Worm (Caenorhabditis elegans) whole organism, late embryonic: Measurements from ENCODE around the gene sdc-3.
A peak's percentile ranks its signal among the peaks of the same experiment; 100 is the strongest.

Source experiments
- C08G9.2 ChIP-seq: sonication (generic microtip); optimal IDR thresholded peaks from 2 replicates; lab custom pipeline; 2016; ENCODE audit warnings: mild to moderate bottlenecking, missing genetic modification characterization, moderate library complexity, missing compliant biosample characterization
- C38D4.7 ChIP-seq: fragments of 200-800 bp; sonication (Bioruptor generic); optimal IDR thresholded peaks from 2 replicates; lab custom pipeline; 2018; ENCODE audit warnings: mild to moderate bottlenecking, missing genetic modification characterization, moderate library complexity, missing compliant biosample characterization
- T23F11.4 ChIP-seq: fragments of 200-800 bp; sonication (Bioruptor generic); optimal IDR thresholded peaks from 2 replicates; lab custom pipeline; 2018; ENCODE audit warnings: mild to moderate bottlenecking, missing genetic modification characterization, missing compliant biosample characterization
- Y22D7AL.16 ChIP-seq: sonication (generic microtip); optimal IDR thresholded peaks from 2 replicates; lab custom pipeline; 2016; ENCODE audit warnings: missing genetic modification characterization, missing compliant biosample characterization
- ceh-18 ChIP-seq: sonication (generic microtip); optimal IDR thresholded peaks from 2 replicates; lab custom pipeline; 2016; ENCODE audit warnings: missing genetic modification characterization, missing compliant biosample characterization
- ceh-2 ChIP-seq: sonication (generic microtip); optimal IDR thresholded peaks from 2 replicates; lab custom pipeline; 2016; ENCODE audit warnings: missing genotype, missing genetic modification characterization, missing compliant biosample characterization
- ceh-30 ChIP-seq: fragments of 150-350 bp; optimal IDR thresholded peaks from 2 replicates; lab custom pipeline; 2014; ENCODE audit warnings: missing biosample characterization, missing genetic modification characterization
- ceh-31 ChIP-seq: sonication (generic microtip); optimal IDR thresholded peaks from 2 replicates; lab custom pipeline; 2016; ENCODE audit warnings: missing genetic modification characterization, missing compliant biosample characterization
- ceh-34 ChIP-seq: sonication (generic microtip); optimal IDR thresholded peaks from 2 replicates; lab custom pipeline; 2016; ENCODE audit warnings: mild to moderate bottlenecking, missing genetic modification characterization, missing compliant biosample characterization
- ceh-45 ChIP-seq: fragments of 200-800 bp; sonication (Bioruptor generic); IDR thresholded peaks from 2 replicates; pipeline ENCODE4 v1.3.6; 2022; ENCODE audit warnings: missing genetic modification reagents, missing genetic modification characterization, missing compliant biosample characterization
- dmd-4 ChIP-seq: sonication (generic microtip); optimal IDR thresholded peaks from 2 replicates; lab custom pipeline; 2016; ENCODE audit warnings: borderline replicate concordance, missing genetic modification characterization, missing compliant biosample characterization
- dve-1 ChIP-seq: sonication (generic microtip); optimal IDR thresholded peaks from 2 replicates; lab custom pipeline; 2017; ENCODE audit warnings: antibody characterized with exemption, mild to moderate bottlenecking, missing genetic modification characterization, missing compliant biosample characterization
- elt-2 ChIP-seq: sonication (generic microtip); optimal IDR thresholded peaks from 2 replicates; lab custom pipeline; 2016; ENCODE audit warnings: missing genetic modification reagents, missing genetic modification characterization, missing compliant biosample characterization
- ets-4 ChIP-seq: sonication (generic microtip); optimal IDR thresholded peaks from 2 replicates; lab custom pipeline; 2016; ENCODE audit warnings: missing genetic modification characterization, missing compliant biosample characterization
- hlh-15 ChIP-seq: sonication (generic microtip); optimal IDR thresholded peaks from 2 replicates; lab custom pipeline; 2016; ENCODE audit warnings: missing genetic modification characterization, missing compliant biosample characterization
- hlh-8 ChIP-seq: sonication (generic microtip); optimal IDR thresholded peaks from 2 replicates; lab custom pipeline; 2016; ENCODE audit warnings: missing genotype, missing genetic modification characterization, missing compliant biosample characterization
- lim-6 ChIP-seq: sonication (generic microtip); optimal IDR thresholded peaks from 2 replicates; lab custom pipeline; 2016; ENCODE audit warnings: missing genetic modification characterization, missing compliant biosample characterization
- lin-11 ChIP-seq: fragments of 200-800 bp; sonication (Bioruptor generic); optimal IDR thresholded peaks from 2 replicates; lab custom pipeline; 2018; ENCODE audit warnings: mild to moderate bottlenecking, missing genetic modification characterization, missing compliant biosample characterization
- mec-3 ChIP-seq: sonication (generic microtip); optimal IDR thresholded peaks from 2 replicates; lab custom pipeline; 2016; ENCODE audit warnings: borderline replicate concordance, missing genetic modification characterization, missing compliant biosample characterization
- nfya-1 ChIP-seq: sonication (generic microtip); optimal IDR thresholded peaks from 2 replicates; lab custom pipeline; 2017; ENCODE audit warnings: missing genetic modification characterization, mild to moderate bottlenecking, missing compliant biosample characterization, antibody characterized with exemption, moderate library complexity
- nhr-11 ChIP-seq: fragments of 150-350 bp; optimal IDR thresholded peaks from 2 replicates; lab custom pipeline; 2014; ENCODE audit warnings: missing biosample characterization, missing genetic modification characterization
- npax-4 ChIP-seq: sonication (generic microtip); optimal IDR thresholded peaks from 2 replicates; lab custom pipeline; 2016; ENCODE audit warnings: missing genetic modification characterization, missing compliant biosample characterization
- odd-2 ChIP-seq: sonication (generic microtip); optimal IDR thresholded peaks from 2 replicates; lab custom pipeline; 2017; ENCODE audit warnings: antibody characterized with exemption, mild to moderate bottlenecking, missing genetic modification characterization, missing compliant biosample characterization
- pax-1 ChIP-seq: fragments of 150-350 bp; optimal IDR thresholded peaks from 2 replicates; lab custom pipeline; 2014; ENCODE audit warnings: missing biosample characterization, missing genetic modification characterization
- pha-4 ChIP-seq: fragments of 150-350 bp; optimal IDR thresholded peaks from 2 replicates; lab custom pipeline; 2018; ENCODE audit warnings: missing biosample characterization, missing genetic modification reagents, missing genetic modification characterization
- pqm-1 ChIP-seq: sonication (generic microtip); optimal IDR thresholded peaks from 2 replicates; lab custom pipeline; 2016; ENCODE audit warnings: missing genetic modification characterization, missing compliant biosample characterization
- pros-1 ChIP-seq: fragments of 150-350 bp; optimal IDR thresholded peaks from 2 replicates; lab custom pipeline; 2014; ENCODE audit warnings: missing biosample characterization, missing genetic modification reagents, missing genetic modification characterization
- rnt-1 ChIP-seq: sonication (generic microtip); optimal IDR thresholded peaks from 2 replicates; lab custom pipeline; 2016; ENCODE audit warnings: missing genetic modification characterization, missing compliant biosample characterization
- sdc-2 ChIP-seq: sonication (generic microtip); optimal IDR thresholded peaks from 2 replicates; lab custom pipeline; 2016; ENCODE audit warnings: missing genotype, missing genetic modification characterization, missing compliant biosample characterization
- sox-2 ChIP-seq: fragments of 200-800 bp; sonication (Bioruptor generic); IDR thresholded peaks from 2 replicates; pipeline ENCODE4 v1.3.6; 2022; ENCODE audit warnings: missing genetic modification reagents, missing genetic modification characterization, missing compliant biosample characterization
- sox-4 ChIP-seq: sonication (generic microtip); optimal IDR thresholded peaks from 2 replicates; lab custom pipeline; 2017; ENCODE audit warnings: mild to moderate bottlenecking, missing genetic modification characterization, inconsistent platforms, missing compliant biosample characterization
- syd-9 ChIP-seq: sonication (generic microtip); optimal IDR thresholded peaks from 2 replicates; lab custom pipeline; 2016; ENCODE audit warnings: mild to moderate bottlenecking, missing genetic modification characterization, moderate library complexity, missing compliant biosample characterization
- tbx-2 ChIP-seq: sonication (generic microtip); optimal IDR thresholded peaks from 2 replicates; lab custom pipeline; 2016; ENCODE audit warnings: missing genetic modification characterization, missing compliant biosample characterization
- ttx-3 ChIP-seq: sonication (generic microtip); optimal IDR thresholded peaks from 2 replicates; lab custom pipeline; 2016; ENCODE audit warnings: missing genetic modification reagents, missing genetic modification characterization, missing compliant biosample characterization
- unc-42 ChIP-seq: sonication (generic microtip); optimal IDR thresholded peaks from 2 replicates; lab custom pipeline; 2016; ENCODE audit warnings: missing genotype, missing genetic modification characterization, missing compliant biosample characterization
- unc-86 ChIP-seq: sonication (generic microtip); optimal IDR thresholded peaks from 2 replicates; lab custom pipeline; 2016; ENCODE audit warnings: missing genetic modification characterization, missing compliant biosample characterization
- ztf-16 ChIP-seq: sonication (generic microtip); optimal IDR thresholded peaks from 2 replicates; lab custom pipeline; 2017; ENCODE audit warnings: missing genetic modification characterization, missing compliant biosample characterization

sdc-3 gene

ce11 chrV:15020732-15021131 is 27.3 kb downstream of the sdc-3 start, which contains the start of gene F14H8.5:
Gene F14H8.5, plus strand, starts transcription at chrV:15021032.
- TF ChIP-seq pax-1 (tag; lab: Kevin White, UChicago) (no peak), unc-86 (no peak), nfya-1 (tag; lab: Kevin White, UChicago) (no peak), ceh-45 (GFP tag; lab: Robert Waterston, UW) (no peak), nhr-11 (no peak), ets-4 (no peak), ceh-18 (no peak), ceh-2 (no peak), ceh-31 (tag; lab: Kevin White, UChicago) (no peak), lin-11 (no peak), mec-3 (tag; lab: Kevin White, UChicago) (no peak), pha-4 (no peak), Y22D7AL.16 (tag; lab: Kevin White, UChicago) (no peak), C08G9.2 (tag; lab: Kevin White, UChicago) (no peak), rnt-1 (no peak), lim-6 (no peak), T23F11.4 (GFP tag; lab: Kevin White, UChicago) (no peak)

ce11 chrV:15020229-15020628 is 27.8 kb downstream of the sdc-3 start, which contains the start of gene F14H8.2:
Gene F14H8.2, minus strand, starts transcription at chrV:15020329.
- TF ChIP-seq pros-1 (tag; lab: Kevin White, UChicago) (no peak), C38D4.7 (no peak), ttx-3 (tag; lab: Kevin White, UChicago) (no peak), nfya-1 (tag; lab: Kevin White, UChicago) (no peak), ets-4 (no peak), npax-4 (tag; lab: Kevin White, UChicago) (no peak), ceh-45 (GFP tag; lab: Robert Waterston, UW) (no peak), odd-2 (tag; lab: Kevin White, UChicago) (no peak), ceh-30 (tag; lab: Kevin White, UChicago) (no peak), nhr-11 (no peak), elt-2 (tag; lab: Kevin White, UChicago) (no peak), sox-4 (tag; lab: Kevin White, UChicago) (no peak)
- TF ChIP-seq, all 69 proteins: peak for 0

- TF ChIP-seq unc-86 (no peak), syd-9 (no peak), odd-2 (tag; lab: Kevin White, UChicago) (no peak), sox-2 (GFP tag; lab: Robert Waterston, UW) (no peak), hlh-8 (tag; lab: Kevin White, UChicago) (no peak), dve-1 (tag; lab: Kevin White, UChicago) (no peak), tbx-2 (tag; lab: Kevin White, UChicago) (no peak), unc-42 (tag; lab: Kevin White, UChicago) (no peak), ztf-16 (tag; lab: Kevin White, UChicago) (no peak), dmd-4 (tag; lab: Kevin White, UChicago) (no peak), pqm-1 (tag; lab: Kevin White, UChicago) (no peak), ttx-3 (tag; lab: Kevin White, UChicago) (no peak)
Observed at ce11 chrV:15016795-15017429, 31.1 kb downstream of the sdc-3 start.

ce11 chrV:15015799-15016198 is 32.2 kb downstream of the sdc-3 start:
- peak; percentile 13 for TF ChIP-seq nfya-1 (tag; lab: Kevin White, UChicago)
- no peak for TF ChIP-seq ttx-3 (tag; lab: Kevin White, UChicago)
- TF ChIP-seq, all 69 proteins: peak for 1

ce11 chrV:15014164-15014563 is 33.8 kb downstream of the sdc-3 start, which contains the start of gene obr-2:
Gene obr-2, minus strand, starts transcription at chrV:15014264.
- no peak for TF ChIP-seq lim-6
- no peak for TF ChIP-seq hlh-15 (tag; lab: Kevin White, UChicago)
- no peak for TF ChIP-seq ceh-34 (tag; lab: Kevin White, UChicago)
- no peak for TF ChIP-seq dve-1 (tag; lab: Kevin White, UChicago)
- no peak for TF ChIP-seq ceh-18
- TF ChIP-seq lin-11: no peak
- TF ChIP-seq ceh-30 (tag; lab: Kevin White, UChicago): no peak
- TF ChIP-seq sdc-2 (tag; lab: Kevin White, UChicago): no peak
